Fruit fly (Drosophila melanogaster) whole organism, embryonic: ENCODE data around the gene Cad96Cb.

Experiments
- ATbp ChIP-seq: fragments of 200-800 bp; sonication (Bioruptor generic); optimal IDR thresholded peaks from 2 replicates; lab custom pipeline; 2017; ENCODE audit warnings: missing biosample characterization, mild to moderate bottlenecking, missing genetic modification characterization, missing genetic modification reagents
- Asciz ChIP-seq: fragments of 200-800 bp; sonication (Bioruptor generic); optimal IDR thresholded peaks from 2 replicates; lab custom pipeline; 2017; ENCODE audit warnings: missing biosample characterization, mild to moderate bottlenecking, missing genetic modification characterization, missing genetic modification reagents
- B-H2 ChIP-seq: fragments of 200-800 bp; sonication (Bioruptor generic); optimal IDR thresholded peaks from 2 replicates; lab custom pipeline; 2018; ENCODE audit warnings: missing biosample characterization, mild to moderate bottlenecking, missing genetic modification characterization
- BtbVII ChIP-seq: fragments of 200-800 bp; sonication (Bioruptor generic); optimal IDR thresholded peaks from 3 replicates; lab custom pipeline; 2017; ENCODE audit warnings: missing biosample characterization, mild to moderate bottlenecking, missing genetic modification characterization
- CG10147 ChIP-seq: fragments of 200-800 bp; sonication (Bioruptor generic); optimal IDR thresholded peaks from 2 replicates; lab custom pipeline; 2019; ENCODE audit warnings: missing biosample characterization, mild to moderate bottlenecking, missing genetic modification characterization, moderate library complexity
- CG11695 ChIP-seq: fragments of 200-800 bp; sonication (Bioruptor generic); IDR thresholded peaks from 3 replicates; pipeline ENCODE4 v1.3.6; 2022; ENCODE audit warnings: missing biosample characterization, missing genetic modification characterization
- CG12071 ChIP-seq: fragments of 200-800 bp; sonication (Bioruptor generic); optimal IDR thresholded peaks from 3 replicates; lab custom pipeline; 2018; ENCODE audit warnings: missing biosample characterization, mild to moderate bottlenecking, missing genetic modification characterization
- CG12104 ChIP-seq: fragments of 200-800 bp; sonication (Bioruptor generic); optimal IDR thresholded peaks from 3 replicates; lab custom pipeline; 2016; ENCODE audit warnings: missing biosample characterization, missing genetic modification characterization
- CG12299 ChIP-seq: fragments of 200-800 bp; sonication (Bioruptor generic); optimal IDR thresholded peaks from 2 replicates; lab custom pipeline; 2018; ENCODE audit warnings: missing biosample characterization, mild to moderate bottlenecking, missing genetic modification characterization
- CG12769 ChIP-seq: fragments of 200-800 bp; sonication (Bioruptor generic); optimal IDR thresholded peaks from 2 replicates; lab custom pipeline; 2019; ENCODE audit warnings: missing biosample characterization, mild to moderate bottlenecking, missing genetic modification characterization, moderate library complexity
- CG13296 ChIP-seq: fragments of 200-800 bp; sonication (Bioruptor generic); optimal IDR thresholded peaks from 3 replicates; lab custom pipeline; 2018; ENCODE audit warnings: missing biosample characterization, mild to moderate bottlenecking, missing genetic modification characterization
- CG17385 ChIP-seq: fragments of 200-800 bp; sonication (Bioruptor generic); optimal IDR thresholded peaks from 3 replicates; lab custom pipeline; 2018; ENCODE audit warnings: missing biosample characterization, mild to moderate bottlenecking, missing genetic modification characterization
- CG17568 ChIP-seq: fragments of 200-800 bp; sonication (Bioruptor generic); optimal IDR thresholded peaks from 2 replicates; lab custom pipeline; 2018; ENCODE audit warnings: missing biosample characterization, mild to moderate bottlenecking, missing genetic modification characterization, moderate library complexity
- CG18599 ChIP-seq: fragments of 200-800 bp; sonication (Bioruptor generic); optimal IDR thresholded peaks from 3 replicates; lab custom pipeline; 2017; ENCODE audit warnings: missing biosample characterization, missing genetic modification characterization, mild to moderate bottlenecking, moderate library complexity, missing genetic modification reagents
- CG2120 ChIP-seq: fragments of 200-800 bp; sonication (Bioruptor generic); optimal IDR thresholded peaks from 3 replicates; lab custom pipeline; 2016; ENCODE audit warnings: missing biosample characterization, missing genetic modification characterization
- CG2875 ChIP-seq: fragments of 200-800 bp; sonication (Bioruptor generic); optimal IDR thresholded peaks from 2 replicates; lab custom pipeline; 2017; ENCODE audit warnings: missing biosample characterization, mild to moderate bottlenecking, missing genetic modification characterization, missing genetic modification reagents
- CG3281 ChIP-seq: fragments of 200-800 bp; sonication (Bioruptor generic); optimal IDR thresholded peaks from 3 replicates; lab custom pipeline; 2017; ENCODE audit warnings: missing biosample characterization, mild to moderate bottlenecking, missing genetic modification characterization
- CG3995 ChIP-seq: fragments of 200-800 bp; sonication (Bioruptor generic); optimal IDR thresholded peaks from 3 replicates; lab custom pipeline; 2016; ENCODE audit warnings: missing biosample characterization, missing genetic modification characterization
- CG6765 ChIP-seq: fragments of 200-800 bp; sonication (Bioruptor generic); optimal IDR thresholded peaks from 3 replicates; lab custom pipeline; 2017; ENCODE audit warnings: missing biosample characterization, mild to moderate bottlenecking, missing genetic modification characterization
- CG9817 ChIP-seq: fragments of 200-800 bp; sonication (Bioruptor generic); optimal IDR thresholded peaks from 2 replicates; lab custom pipeline; 2018; ENCODE audit warnings: missing biosample characterization, mild to moderate bottlenecking, missing genetic modification characterization, moderate library complexity
- CrebB ChIP-seq: fragments of 200-800 bp; sonication (Bioruptor generic); optimal IDR thresholded peaks from 3 replicates; lab custom pipeline; 2018; ENCODE audit warnings: missing biosample characterization, mild to moderate bottlenecking, missing genetic modification characterization
- D19A ChIP-seq: fragments of 200-800 bp; optimal IDR thresholded peaks from 3 replicates; lab custom pipeline; 2019; ENCODE audit warnings: missing biosample characterization, mild to moderate bottlenecking, missing genetic modification characterization, moderate library complexity
- Ets65A ChIP-seq: fragments of 200-800 bp; sonication (Bioruptor generic); peaks from one replicate; lab custom pipeline; 2016; ENCODE audit warnings: missing biosample characterization, missing genetic modification characterization
- GATAe ChIP-seq: fragments of 200-800 bp; sonication (Bioruptor generic); conservative IDR thresholded peaks from 2 replicates; pipeline ENCODE4 v1.3.6; 2022; ENCODE audit warnings: missing biosample characterization, missing genetic modification characterization
- HHEX ChIP-seq: fragments of 200-800 bp; sonication (Bioruptor generic); optimal IDR thresholded peaks from 3 replicates; lab custom pipeline; 2017; ENCODE audit warnings: missing biosample characterization, mild to moderate bottlenecking, missing genetic modification characterization, missing genetic modification reagents
- MTF-1 ChIP-seq: fragments of 200-800 bp; sonication (Bioruptor generic); optimal IDR thresholded peaks from 2 replicates; lab custom pipeline; 2018; ENCODE audit warnings: missing biosample characterization, mild to moderate bottlenecking, missing genetic modification characterization, borderline replicate concordance
- Med ChIP-seq: fragments of 200-800 bp; sonication (Bioruptor generic); peaks from one replicate; lab custom pipeline; 2016; ENCODE audit warnings: missing biosample characterization, missing genetic modification characterization, mild to moderate bottlenecking, inconsistent platforms, moderate library complexity
- Mrtf ChIP-seq: fragments of 200-800 bp; sonication (Bioruptor generic); IDR thresholded peaks from 3 replicates; pipeline ENCODE4 v1.3.6; 2022; ENCODE audit warnings: missing biosample characterization, missing genetic modification characterization
- NFAT ChIP-seq: fragments of 200-800 bp; sonication (Bioruptor generic); IDR thresholded peaks from 2 replicates; pipeline ENCODE4 v1.3.6; 2022; ENCODE audit warnings: missing biosample characterization, missing genetic modification characterization
- chif ChIP-seq, 2 experiments: fragments of 200-800 bp; sonication (Bioruptor generic); optimal IDR thresholded peaks; 3 replicates each; lab custom pipeline; 2016; ENCODE audit warnings: missing biosample characterization in 2 of 2, missing genetic modification characterization in 2 of 2
- fd3F ChIP-seq: fragments of 200-800 bp; sonication (Bioruptor generic); optimal IDR thresholded peaks from 2 replicates; lab custom pipeline; 2018; ENCODE audit warnings: missing biosample characterization, mild to moderate bottlenecking, missing genetic modification characterization, moderate library complexity
- fd96Cb ChIP-seq: fragments of 200-800 bp; sonication (Bioruptor generic); optimal IDR thresholded peaks from 2 replicates; lab custom pipeline; 2018; ENCODE audit warnings: missing biosample characterization, mild to moderate bottlenecking, missing genetic modification characterization, moderate library complexity
- gsb ChIP-seq: fragments of 200-800 bp; sonication (Bioruptor generic); IDR thresholded peaks from 2 replicates; pipeline ENCODE4 v1.3.6; 2022; ENCODE audit warnings: missing biosample characterization, missing genetic modification characterization
- hbn ChIP-seq: fragments of 200-800 bp; sonication (Bioruptor generic); IDR thresholded peaks from 2 replicates; pipeline ENCODE4 v1.3.6; 2022; ENCODE audit warnings: missing biosample characterization, missing genetic modification characterization; ENCODE audit not compliant: partially characterized antibody
- hkb ChIP-seq, 2 experiments: fragments of 200-800 bp in 1 of 2; fragments of >200 bp in 1 of 2; sonication (Bioruptor generic) in 1 of 2; IDR thresholded peaks in 1 of 2; optimal IDR thresholded peaks in 1 of 2; 2 replicates each; pipeline versions ENCODE4 v1.3.6 to Lab custom; 2017 to 2022; ENCODE audit warnings: missing biosample characterization in 1 of 2, missing genetic modification characterization in 1 of 2
- lab ChIP-seq: fragments of 200-800 bp; sonication (Bioruptor generic); optimal IDR thresholded peaks from 3 replicates; lab custom pipeline; 2017; ENCODE audit warnings: missing biosample characterization, missing genetic modification characterization, mild to moderate bottlenecking, moderate library complexity, missing genetic modification reagents
- mam ChIP-seq: fragments of 200-800 bp; sonication (Bioruptor generic); optimal IDR thresholded peaks from 3 replicates; lab custom pipeline; 2016; ENCODE audit warnings: missing biosample characterization, missing genetic modification characterization
- nmo ChIP-seq: fragments of 200-800 bp; sonication (Bioruptor generic); optimal IDR thresholded peaks from 2 replicates; lab custom pipeline; 2018; ENCODE audit warnings: missing biosample characterization, mild to moderate bottlenecking, missing genetic modification characterization, moderate library complexity
- org-1 ChIP-seq: fragments of 200-800 bp; sonication (Bioruptor generic); optimal IDR thresholded peaks from 2 replicates; lab custom pipeline; 2017; ENCODE audit warnings: missing biosample characterization, missing genetic modification characterization
- stwl ChIP-seq: fragments of 200-800 bp; sonication (Bioruptor generic); optimal IDR thresholded peaks from 3 replicates; lab custom pipeline; 2018; ENCODE audit warnings: missing biosample characterization, mild to moderate bottlenecking, missing genetic modification characterization, moderate library complexity
- sug ChIP-seq: fragments of 200-800 bp; optimal IDR thresholded peaks from 2 replicates; lab custom pipeline; 2019; ENCODE audit warnings: missing biosample characterization, mild to moderate bottlenecking, missing genetic modification characterization, moderate library complexity
- tio ChIP-seq: fragments of 200-800 bp; sonication (Bioruptor generic); optimal IDR thresholded peaks from 2 replicates; lab custom pipeline; 2017; ENCODE audit warnings: missing biosample characterization, missing genetic modification characterization, inconsistent platforms
- yki ChIP-seq: fragments of >200 bp; optimal IDR thresholded peaks from 3 replicates; lab custom pipeline; 2018

Gene Cad96Cb

DNA sequence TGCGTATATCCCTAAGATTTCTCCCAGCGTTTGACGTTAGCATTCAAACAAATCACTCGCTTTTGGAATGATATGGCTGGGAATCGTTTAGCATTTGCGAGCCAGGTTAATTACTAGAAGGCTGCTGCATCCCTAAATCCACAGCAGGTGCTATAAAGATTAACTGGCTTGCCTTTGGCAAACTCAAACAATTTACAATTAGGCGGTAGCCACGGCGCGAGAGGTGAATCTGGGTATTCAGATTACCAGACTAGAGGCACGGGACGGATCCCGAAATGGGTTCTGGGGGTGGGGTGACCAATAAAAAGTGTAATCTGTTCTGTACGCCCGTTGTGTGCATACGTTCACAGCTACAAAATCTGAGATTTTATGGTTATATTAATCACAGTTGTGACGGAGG is 49.0 kb upstream of the Cad96Cb start, which contains the start of gene CG11892 (continued):
- TF ChIP-seq B-H2 (GFP tag; lab: Kevin White, UChicago): peak; percentile 19
- TF ChIP-seq CG12769 (tag; lab: Kevin White, UChicago): peak; percentile 87
- TF ChIP-seq CG2120 (GFP tag; lab: Kevin White, UChicago): peak; percentile 44
- TF ChIP-seq CG6765: peak; percentile 30
- TF ChIP-seq CG17568 (GFP tag; lab: Kevin White, UChicago): peak; percentile 49
- TF ChIP-seq, all 482 proteins: peak for 91

DNA sequence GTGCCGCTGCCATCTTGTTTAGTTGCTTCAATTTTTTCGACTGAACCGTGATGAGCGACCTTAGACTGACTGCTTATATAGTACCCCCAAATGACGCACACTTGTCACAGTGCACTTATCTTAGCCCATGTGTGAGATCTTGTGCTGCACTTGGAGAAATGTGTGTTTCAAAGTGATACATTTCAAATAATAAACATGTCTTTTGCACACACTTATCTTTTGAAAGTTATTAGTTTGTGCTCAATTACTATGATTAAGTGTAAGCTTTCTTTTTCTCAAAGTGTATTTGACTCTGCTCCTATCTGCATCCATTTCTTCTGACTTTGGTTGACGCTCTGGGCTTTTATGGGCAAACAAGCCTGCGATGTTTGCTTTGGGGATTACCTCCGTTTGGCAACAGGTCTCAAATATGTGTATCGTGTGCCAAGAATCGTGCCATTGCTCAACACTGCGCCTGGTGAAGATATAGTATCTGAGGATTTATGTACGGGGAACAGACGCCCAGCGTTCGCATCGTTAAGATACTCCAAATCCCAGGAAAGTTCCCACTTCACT is 47.8 kb upstream of the Cad96Cb start, which contains the start of gene CG10514:
Gene CG10514, minus strand, starts transcription at position 51 of the 555 bp plus-strand sequence.
- TF ChIP-seq Asciz (peak; percentile 6), lab (peak; percentile 24), ATbp (GFP tag; lab: Kevin White, UChicago) (peak; percentile 6), Med (GFP tag; lab: Kevin White, UChicago) (peak; percentile 51), fd96Cb (no peak), CG18599 (GFP tag; lab: Kevin White, UChicago) (peak; percentile 25), stwl (tag; lab: Kevin White, UChicago) (no peak), MTF-1 (peak; percentile 60)

DNA sequence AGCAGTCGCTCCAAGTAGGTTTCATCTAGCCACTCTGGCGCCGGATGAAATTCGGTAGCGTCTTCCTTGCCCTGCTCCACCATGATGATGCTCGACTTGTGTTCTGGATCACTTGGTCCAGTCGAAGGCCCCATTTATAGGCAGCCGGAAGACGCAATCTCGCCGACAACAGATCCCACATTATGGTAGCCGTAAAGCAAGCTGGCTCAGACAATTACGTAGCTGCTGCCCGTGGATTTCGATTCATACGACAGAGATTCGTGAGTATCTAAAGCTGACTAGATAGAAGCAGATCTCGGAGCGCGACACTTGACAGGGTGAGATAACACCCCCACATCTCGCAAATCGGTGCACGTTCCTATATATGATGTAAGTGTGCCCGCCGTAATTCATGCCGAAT is 45.0 kb upstream of the Cad96Cb start, which contains the start of gene CG10513:
Gene CG10513, minus strand, starts transcription at position 101 of the 400 bp plus-strand sequence.
- TF ChIP-seq CG10147 (GFP tag; lab: Kevin White, UChicago) (no peak), Ets65A (GFP tag; lab: Kevin White, UChicago) (peak; percentile 26), Mrtf (GFP tag; lab: Robert Waterston, UW) (0 out of 3 replicates have a peak, but pooled peaks have one; percentile 8), D19A (tag; lab: Kevin White, UChicago) (no peak), CG9817 (tag; lab: Kevin White, UChicago) (no peak), tio (GFP tag; lab: Kevin White, UChicago) (no peak), CG2875 (GFP tag; lab: Kevin White, UChicago) (no peak), org-1 (GFP tag; lab: Kevin White, UChicago) (no peak), CG3995 (GFP tag; lab: Kevin White, UChicago) (no peak)

DNA sequence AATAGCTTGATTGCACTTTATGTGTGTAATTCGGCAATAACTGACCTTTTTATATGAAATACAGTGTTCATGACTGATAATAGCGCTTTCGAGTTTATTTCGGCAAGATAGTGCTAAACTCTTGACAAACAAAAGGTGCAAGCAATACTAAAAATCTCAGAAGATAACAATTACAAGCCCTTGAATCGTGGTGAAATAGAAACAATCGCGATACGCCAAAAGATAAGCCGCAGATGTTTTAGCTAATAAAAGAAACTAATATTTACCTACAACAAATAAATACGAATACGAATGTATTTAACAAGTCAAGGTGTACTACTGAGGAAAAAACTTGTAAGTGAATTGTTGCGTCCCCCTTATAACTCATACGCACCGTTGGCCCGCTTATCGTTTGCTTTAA is 43.2 kb upstream of the Cad96Cb start:
- TF ChIP-seq gsb (GFP tag; lab: Robert Waterston, UW) (no peak), CG12104 (peak; percentile 35), chif (GFP tag; optimal IDR thresholded peaks at IDR 0.05; lab: Kevin White, UChicago) (no peak), CG17385 (peak; percentile 22), mam (no peak), HHEX (peak; percentile 8), nmo (GFP tag; lab: Kevin White, UChicago) (no peak), CG17568 (GFP tag; lab: Kevin White, UChicago) (peak; percentile 58), CG18599 (GFP tag; lab: Kevin White, UChicago) (peak; percentile 68), yki (lab: Kevin White, UChicago) (no peak), sug (peak; percentile 77), hbn (GFP tag; lab: Robert Waterston, UW) (no peak), CG13296 (peak; percentile 81), CG12071 (GFP tag; lab: Kevin White, UChicago) (peak; percentile 44), CG11695 (0 out of 3 replicates have a peak, but pooled peaks have one; percentile 17), NFAT (GFP tag; lab: Robert Waterston, UW) (no peak), CG12299 (peak; percentile 36), GATAe (0 out of 2 replicates have a peak, but pooled peaks have one; percentile 9), CrebB (tag; lab: Kevin White, UChicago) (peak; percentile 60), hkb (optimal IDR thresholded peaks at IDR 0.05; lab: Kevin White, UChicago) (no peak), hkb (GFP tag; IDR thresholded peaks at IDR 0.05; lab: Robert Waterston, UW) (peak; percentile 22; the same call in 1 of the 2 replicates), BtbVII (GFP tag; lab: Kevin White, UChicago) (peak; percentile 66), fd3F (GFP tag; lab: Kevin White, UChicago) (peak; percentile 50), lab (peak; percentile 81), CG3281 (GFP tag; lab: Kevin White, UChicago) (peak; percentile 50), Med (GFP tag; lab: Kevin White, UChicago) (peak; percentile 67)
